Worm (Caenorhabditis elegans) whole organism, L4/young adult: ENCODE results near the gene clec-137.

ENCODE experiments used
- W03F9.2 ChIP-seq: fragments of 150-350 bp; optimal IDR thresholded peaks from 2 replicates; lab custom pipeline; 2014; ENCODE audit warnings: missing biosample characterization, missing genetic modification characterization
- dao-5 ChIP-seq: sonication (generic microtip); optimal IDR thresholded peaks from 2 replicates; lab custom pipeline; 2016; ENCODE audit warnings: missing genotype, missing genetic modification characterization, moderate library complexity, missing compliant biosample characterization
- him-1 ChIP-seq: sonication (generic microtip); optimal IDR thresholded peaks from 2 replicates; lab custom pipeline; 2016; ENCODE audit warnings: missing genotype, missing genetic modification reagents, missing genetic modification characterization, missing compliant biosample characterization

Gene clec-137

ce11 chrII:4626606-4627005 is 8.7 kb upstream of the clec-137 start, which contains the start of gene F35D11.1:
F35D11.1 (plus strand) TSS chrII:4626906.
- no peak for TF ChIP-seq him-1 (tag; lab: Kevin White, UChicago)
- no peak for TF ChIP-seq W03F9.2 (tag; lab: Kevin White, UChicago)
- no peak for TF ChIP-seq dao-5 (tag; lab: Kevin White, UChicago)

ce11 chrII:4621650-4622049 is 3.8 kb upstream of the clec-137 start, which contains the start of gene clec-139:
clec-139 (minus strand) TSS chrII:4621750.
- no peak for TF ChIP-seq dao-5 (tag; lab: Kevin White, UChicago)
- TF ChIP-seq W03F9.2 (tag; lab: Kevin White, UChicago) = no peak
- TF ChIP-seq him-1 (tag; lab: Kevin White, UChicago) = no peak

ce11 chrII:4619700-4620099 is 1.8 kb upstream of the clec-137 start, which contains the start of gene clec-138:
clec-138 (minus strand) TSS chrII:4619800.
- TF ChIP-seq W03F9.2 (tag; lab: Kevin White, UChicago) (no peak), him-1 (tag; lab: Kevin White, UChicago) (no peak), dao-5 (tag; lab: Kevin White, UChicago) (no peak)

- TF ChIP-seq W03F9.2 (tag; lab: Kevin White, UChicago) (no peak), dao-5 (tag; lab: Kevin White, UChicago) (no peak), him-1 (tag; lab: Kevin White, UChicago) (no peak)
These were observed 1.4 kb downstream of the clec-137 start, which contains the start of gene clec-136 for ce11 chrII:4616443-4616842. clec-136 (minus strand) TSS chrII:4616543.

- TF ChIP-seq W03F9.2 (tag; lab: Kevin White, UChicago) (no peak), him-1 (tag; lab: Kevin White, UChicago) (no peak), dao-5 (tag; lab: Kevin White, UChicago) (no peak)
These were observed 5.2 kb downstream of the clec-137 start, which contains the start of gene pqn-35 for ce11 chrII:4612694-4613093. pqn-35 (plus strand) TSS chrII:4612994.

- TF ChIP-seq dao-5 (tag; lab: Kevin White, UChicago) (no peak), him-1 (tag; lab: Kevin White, UChicago) (no peak), W03F9.2 (tag; lab: Kevin White, UChicago) (no peak)
These were observed 9.8 kb downstream of the clec-137 start, which contains the start of gene F35D11.3 for ce11 chrII:4608073-4608472. F35D11.3 (plus strand) TSS chrII:4608372.

ce11 chrII:4606687-4607297 is 11.1 kb downstream of the clec-137 start:
- TF ChIP-seq dao-5 (tag; lab: Kevin White, UChicago) (no peak), W03F9.2 (tag; lab: Kevin White, UChicago) (no peak), him-1 (tag; lab: Kevin White, UChicago) (no peak)

ce11 chrII:4604680-4605079 is 13.2 kb downstream of the clec-137 start:
- TF ChIP-seq him-1 (tag; lab: Kevin White, UChicago) = no peak
- TF ChIP-seq dao-5 (tag; lab: Kevin White, UChicago) = no peak
- TF ChIP-seq W03F9.2 (tag; lab: Kevin White, UChicago) = no peak

- TF ChIP-seq him-1 (tag; lab: Kevin White, UChicago) = no peak
- TF ChIP-seq W03F9.2 (tag; lab: Kevin White, UChicago) = peak; percentile 3
These were observed 13.7 kb downstream of the clec-137 start for ce11 chrII:4604149-4604548.

- TF ChIP-seq him-1 (tag; lab: Kevin White, UChicago) (peak; percentile 55), dao-5 (tag; lab: Kevin White, UChicago) (no peak), W03F9.2 (tag; lab: Kevin White, UChicago) (peak; percentile 59)
These were observed 14.9 kb downstream of the clec-137 start, which contains the start of gene F35D11.4 for ce11 chrII:4603035-4603434. F35D11.4 (plus strand) TSS chrII:4603427.

ce11 chrII:4602533-4602932 is 15.4 kb downstream of the clec-137 start, which contains the start of gene coa-3:
coa-3 (minus strand) TSS chrII:4602633.
- no peak for TF ChIP-seq W03F9.2 (tag; lab: Kevin White, UChicago)
- TF ChIP-seq dao-5 (tag; lab: Kevin White, UChicago) = no peak
- no peak for TF ChIP-seq him-1 (tag; lab: Kevin White, UChicago)

ce11 chrII:4601256-4601655 is 16.6 kb downstream of the clec-137 start, which contains the start of gene ipla-1:
ipla-1 (minus strand) TSS chrII:4601356.
- TF ChIP-seq him-1 (tag; lab: Kevin White, UChicago) = no peak
- TF ChIP-seq W03F9.2 (tag; lab: Kevin White, UChicago) = no peak
- TF ChIP-seq dao-5 (tag; lab: Kevin White, UChicago) = no peak

- TF ChIP-seq W03F9.2 (tag; lab: Kevin White, UChicago) (no peak), dao-5 (tag; lab: Kevin White, UChicago) (no peak), him-1 (tag; lab: Kevin White, UChicago) (no peak)
These were observed 17.1 kb downstream of the clec-137 start for ce11 chrII:4600818-4601217.
